Worm (Caenorhabditis elegans) whole organism, L4 larva: ENCODE results near the gene pqn-73.

Experiments
- F49E8.2 ChIP-seq: sonication (generic microtip); optimal IDR thresholded peaks from 2 replicates; lab custom pipeline; 2016; ENCODE audit warnings: missing compliant biosample characterization, mild to moderate bottlenecking, missing genetic modification characterization, borderline replicate concordance
- R02D3.7 ChIP-seq: fragments of 150-350 bp; sonication (generic microtip); optimal IDR thresholded peaks from 3 replicates; lab custom pipeline; 2014; ENCODE audit warnings: missing biosample characterization, missing genetic modification characterization
- T20F7.1 ChIP-seq: fragments of 200-800 bp; sonication (Bioruptor generic); optimal IDR thresholded peaks from 2 replicates; lab custom pipeline; 2018; ENCODE audit warnings: mild to moderate bottlenecking, missing genetic modification characterization, missing compliant biosample characterization
- Y105C5A.15 ChIP-seq: fragments of 200-800 bp; sonication (Bioruptor generic); IDR thresholded peaks from 2 replicates; pipeline ENCODE4 v1.3.6; 2022; ENCODE audit warnings: missing genetic modification characterization, missing compliant biosample characterization
- Y48G9A.11 ChIP-seq: fragments of 200-800 bp; sonication (Bioruptor generic); IDR thresholded peaks from 2 replicates; pipeline ENCODE4 v1.3.6; 2022; ENCODE audit warnings: missing genetic modification reagents, missing genetic modification characterization, missing compliant biosample characterization
- Y5F2A.4 ChIP-seq: fragments of 200-800 bp; sonication (Bioruptor generic); optimal IDR thresholded peaks from 2 replicates; lab custom pipeline; 2018; ENCODE audit warnings: mild to moderate bottlenecking, missing genetic modification characterization, missing compliant biosample characterization
- ama-1 ChIP-seq: fragments of 150-350 bp; optimal IDR thresholded peaks from 2 replicates; lab custom pipeline; 2014; ENCODE audit warnings: inconsistent platforms, mixed read lengths
- ceh-28 ChIP-seq: fragments of 150-350 bp; optimal IDR thresholded peaks from 2 replicates; lab custom pipeline; 2014; ENCODE audit warnings: missing biosample characterization, missing genetic modification reagents, missing genetic modification characterization
- ceh-32 ChIP-seq: sonication (generic microtip); optimal IDR thresholded peaks from 2 replicates; lab custom pipeline; 2016; ENCODE audit warnings: mild to moderate bottlenecking, missing genetic modification characterization, missing compliant biosample characterization; ENCODE audit not compliant: poor library complexity
- ces-1 ChIP-seq: fragments of 150-350 bp; sonication (generic microtip); optimal IDR thresholded peaks from 4 replicates; lab custom pipeline; 2014; ENCODE audit warnings: missing biosample characterization, missing genetic modification reagents, missing genetic modification characterization
- cey-2 ChIP-seq: sonication (generic microtip); optimal IDR thresholded peaks from 3 replicates; lab custom pipeline; 2017; ENCODE audit warnings: missing genetic modification characterization, mild to moderate bottlenecking, missing compliant biosample characterization, antibody characterized with exemption, borderline replicate concordance; ENCODE audit not compliant: insufficient read depth
- daf-16 ChIP-seq, 3 experiments: sonication (generic microtip); optimal IDR thresholded peaks; 2 replicates each; lab custom pipeline; 2016 to 2017; ENCODE audit warnings: missing genetic modification characterization in 3 of 3, missing genetic modification reagents in 3 of 3, mild to moderate bottlenecking in 2 of 3, missing compliant biosample characterization in 2 of 3, missing biosample characterization in 1 of 3, moderate library complexity in 1 of 3
- daf-8 ChIP-seq: fragments of 200-800 bp; sonication (Bioruptor generic); IDR thresholded peaks from 2 replicates; pipeline ENCODE4 v1.3.6; 2022; ENCODE audit warnings: missing genetic modification characterization, missing compliant biosample characterization
- duxl-1 ChIP-seq: sonication (generic microtip); optimal IDR thresholded peaks from 2 replicates; lab custom pipeline; 2016; ENCODE audit warnings: mild to moderate bottlenecking, missing genetic modification characterization, moderate library complexity, missing compliant biosample characterization; ENCODE audit not compliant: poor library complexity
- fkh-10 ChIP-seq: fragments of 150-350 bp; optimal IDR thresholded peaks from 2 replicates; lab custom pipeline; 2014; ENCODE audit warnings: missing biosample characterization, missing genetic modification reagents, missing genetic modification characterization
- hif-1 ChIP-seq, 2 experiments: sonication (generic microtip); optimal IDR thresholded peaks; 2 replicates each; lab custom pipeline; 2016 to 2017; ENCODE audit warnings: missing compliant biosample characterization in 2 of 2, missing genetic modification characterization in 2 of 2, missing genetic modification reagents in 2 of 2, missing genotype in 2 of 2, mild to moderate bottlenecking in 1 of 2
- hlh-11 ChIP-seq: fragments of 200-800 bp; sonication (Bioruptor generic); optimal IDR thresholded peaks from 2 replicates; lab custom pipeline; 2018; ENCODE audit warnings: mild to moderate bottlenecking, missing genetic modification characterization, missing compliant biosample characterization
- hmg-1.1 ChIP-seq: fragments of 200-800 bp; sonication (Bioruptor generic); IDR thresholded peaks from 2 replicates; pipeline ENCODE4 v1.3.6; 2022; ENCODE audit warnings: missing genetic modification reagents, missing genetic modification characterization, missing compliant biosample characterization
- lin-29 ChIP-seq: fragments of 200-800 bp; sonication (Bioruptor generic); IDR thresholded peaks from 2 replicates; pipeline ENCODE4 v1.3.6; 2022; ENCODE audit warnings: missing genetic modification reagents, missing genetic modification characterization, missing compliant biosample characterization
- lin-38 ChIP-seq: fragments of 200-800 bp; sonication (Bioruptor generic); IDR thresholded peaks from 2 replicates; pipeline ENCODE4 v1.3.6; 2022; ENCODE audit warnings: missing genetic modification reagents, missing genetic modification characterization, missing compliant biosample characterization
- lir-3 ChIP-seq: sonication (generic microtip); optimal IDR thresholded peaks from 2 replicates; lab custom pipeline; 2016; ENCODE audit warnings: mild to moderate bottlenecking, missing genetic modification characterization, missing compliant biosample characterization
- mdl-1 ChIP-seq, 2 experiments: fragments of 150-350 bp in 1 of 2; sonication (generic microtip) in 1 of 2; optimal IDR thresholded peaks; 2 replicates each; lab custom pipeline; 2014 to 2017; ENCODE audit warnings: missing biosample characterization in 2 of 2, missing genetic modification characterization in 2 of 2
- mes-2 ChIP-seq: sonication (generic microtip); optimal IDR thresholded peaks from 2 replicates; lab custom pipeline; 2016; ENCODE audit warnings: missing genotype, mild to moderate bottlenecking, missing genetic modification characterization, missing compliant biosample characterization; ENCODE audit not compliant: poor library complexity, severe bottlenecking
- mxl-3 ChIP-seq: fragments of 200-800 bp; sonication (Bioruptor generic); optimal IDR thresholded peaks from 2 replicates; lab custom pipeline; 2018; ENCODE audit warnings: mild to moderate bottlenecking, missing genetic modification characterization, missing compliant biosample characterization
- nhr-10 ChIP-seq: fragments of 150-350 bp; optimal IDR thresholded peaks from 2 replicates; lab custom pipeline; 2014; ENCODE audit warnings: missing biosample characterization, missing genetic modification characterization
- nhr-111 ChIP-seq: fragments of 200-800 bp; sonication (Bioruptor generic); optimal IDR thresholded peaks from 2 replicates; lab custom pipeline; 2018; ENCODE audit warnings: mild to moderate bottlenecking, missing genetic modification characterization, missing compliant biosample characterization
- nhr-25 ChIP-seq: sonication (generic microtip); optimal IDR thresholded peaks from 2 replicates; lab custom pipeline; 2017; ENCODE audit warnings: missing genetic modification characterization, mild to moderate bottlenecking, missing compliant biosample characterization, antibody characterized with exemption, moderate library complexity, borderline replicate concordance; ENCODE audit not compliant: insufficient read depth
- nhr-48 ChIP-seq: sonication (generic microtip); optimal IDR thresholded peaks from 2 replicates; lab custom pipeline; 2016; ENCODE audit warnings: mild to moderate bottlenecking, missing genetic modification characterization, missing compliant biosample characterization
- php-3 ChIP-seq: fragments of 200-800 bp; sonication (Bioruptor generic); IDR thresholded peaks from 2 replicates; pipeline ENCODE4 v1.3.6; 2022; ENCODE audit warnings: missing genetic modification reagents, missing genetic modification characterization, missing compliant biosample characterization
- rbr-2 ChIP-seq: sonication (generic microtip); optimal IDR thresholded peaks from 2 replicates; lab custom pipeline; 2016; ENCODE audit warnings: missing genotype, missing genetic modification characterization, missing compliant biosample characterization
- sdz-12 ChIP-seq: fragments of 200-800 bp; sonication (Bioruptor generic); optimal IDR thresholded peaks from 2 replicates; lab custom pipeline; 2018; ENCODE audit warnings: mild to moderate bottlenecking, missing genetic modification characterization, missing compliant biosample characterization
- skn-1 ChIP-seq: fragments of 150-350 bp; optimal IDR thresholded peaks from 2 replicates; lab custom pipeline; 2014; ENCODE audit warnings: missing biosample characterization, missing genetic modification characterization
- tra-1 ChIP-seq: fragments of 200-800 bp; sonication (Bioruptor generic); IDR thresholded peaks from 2 replicates; pipeline ENCODE4 v1.3.6; 2022; ENCODE audit warnings: missing genetic modification reagents, missing genetic modification characterization, missing compliant biosample characterization
- unc-130 ChIP-seq: sonication (generic microtip); optimal IDR thresholded peaks from 2 replicates; lab custom pipeline; 2016; ENCODE audit warnings: missing genetic modification reagents, missing genetic modification characterization, missing compliant biosample characterization
- vab-7 ChIP-seq: fragments of 200-800 bp; sonication (Bioruptor generic); IDR thresholded peaks from 2 replicates; pipeline ENCODE4 v1.3.6; 2022; ENCODE audit warnings: missing genetic modification reagents, missing genetic modification characterization, missing compliant biosample characterization
- zag-1 ChIP-seq: fragments of 150-350 bp; optimal IDR thresholded peaks from 2 replicates; lab custom pipeline; 2014; ENCODE audit warnings: missing biosample characterization, missing genetic modification characterization
- zfp-3 ChIP-seq: fragments of 200-800 bp; sonication (Bioruptor generic); conservative IDR thresholded peaks from 2 replicates; pipeline ENCODE4 v1.3.6; 2022; ENCODE audit warnings: missing genetic modification reagents, missing genetic modification characterization, missing compliant biosample characterization
- ztf-11 ChIP-seq: fragments of 150-350 bp; optimal IDR thresholded peaks from 2 replicates; lab custom pipeline; 2014; ENCODE audit warnings: missing biosample characterization, missing genetic modification characterization

pqn-73 gene

DNA sequence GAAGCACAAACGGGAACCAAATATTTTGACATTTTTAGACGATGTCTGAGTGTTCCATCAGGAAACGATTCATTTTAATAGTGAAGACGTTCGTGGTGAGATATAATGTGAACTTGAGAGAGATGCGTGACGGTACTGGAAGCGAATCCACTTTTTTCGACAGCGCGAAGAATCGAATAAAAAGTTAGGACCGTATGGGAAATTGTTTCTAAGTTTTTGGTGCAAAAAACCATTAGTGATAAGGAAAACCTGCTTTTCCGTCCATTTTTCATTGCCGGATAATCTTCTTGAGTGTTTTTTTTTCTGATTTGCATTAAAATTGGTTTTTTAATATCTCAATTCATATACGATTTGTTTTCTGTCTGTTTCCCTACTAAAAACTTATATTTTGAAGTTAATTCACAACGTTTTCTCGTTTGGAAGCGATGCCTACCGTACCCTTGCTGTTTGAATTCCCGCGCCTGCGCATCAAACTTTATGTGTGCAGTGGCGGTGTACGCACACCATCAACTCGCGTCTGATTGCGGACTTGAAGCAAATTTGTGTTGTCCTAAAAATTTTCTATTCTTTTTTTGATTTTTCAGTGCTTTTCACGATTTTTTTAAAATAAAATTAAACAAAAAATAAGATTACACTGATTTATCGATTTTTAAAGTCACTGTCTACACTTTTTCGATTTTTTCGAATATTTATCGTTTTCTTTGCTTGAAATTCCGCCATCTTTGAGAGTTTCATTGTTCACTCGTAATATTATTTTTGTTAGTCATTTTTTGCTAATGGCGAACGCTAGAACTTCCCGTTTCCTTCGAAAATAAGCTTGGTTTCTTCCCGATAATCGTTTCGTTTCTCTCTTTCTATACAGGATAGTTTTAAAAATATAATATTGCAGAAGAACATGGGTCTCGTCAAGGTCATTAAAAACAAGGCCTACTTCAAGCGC lies 28.8 kb downstream of the pqn-73 start, which contains the start of the genes col-38 and rpl-5 (continued):
- TF ChIP-seq hmg-1.1 (GFP tag; lab: Robert Waterston, UW) (peak; percentile 79), sdz-12 (GFP tag; lab: Kevin White, UChicago) (no peak), nhr-48 (tag; lab: Kevin White, UChicago) (peak; percentile 55), daf-8 (no peak), php-3 (GFP tag; lab: Robert Waterston, UW) (0 out of 2 replicates have a peak, but pooled peaks have one; percentile 62), vab-7 (GFP tag; lab: Robert Waterston, UW) (no peak), ceh-28 (no peak), R02D3.7 (tag; lab: Kevin White, UChicago) (no peak), ztf-11 (tag; lab: Kevin White, UChicago) (no peak), zfp-3 (GFP tag; lab: Robert Waterston, UW) (0 out of 2 replicates have a peak, but pooled peaks have one; percentile 65), daf-16 (GFP tag; optimal IDR thresholded peaks at IDR 0.05; lab: Kevin White, UChicago) (no peak), daf-16 (tag; optimal IDR thresholded peaks at IDR 0.05; lab: Kevin White, UChicago) (peak; percentile 79), lin-38 (GFP tag; lab: Robert Waterston, UW) (peak; percentile 91), duxl-1 (peak; percentile 53), Y105C5A.15 (GFP tag; lab: Robert Waterston, UW) (no peak), zag-1 (tag; lab: Kevin White, UChicago) (no peak), mes-2 (tag; lab: Kevin White, UChicago) (peak; percentile 92), skn-1 (no peak), hlh-11 (peak; percentile 82), cey-2 (tag; lab: Kevin White, UChicago) (no peak), ces-1 (GFP tag; lab: Kevin White, UChicago) (no peak), mxl-3 (peak; percentile 67), Y5F2A.4 (GFP tag; lab: Kevin White, UChicago) (no peak), unc-130 (peak; percentile 17), lir-3 (no peak), hif-1 (tag; optimal IDR thresholded peaks at IDR 0.05; lab: Kevin White, UChicago) (peak in 1 of 2 experiments; percentile 78), Y48G9A.11 (GFP tag; lab: Robert Waterston, UW) (no peak), rbr-2 (tag; lab: Kevin White, UChicago) (peak; percentile 87), mdl-1 (tag; optimal IDR thresholded peaks at IDR 0.05; lab: Kevin White, UChicago) (peak in 1 of 2 experiments; percentile 19), ceh-32 (tag; lab: Kevin White, UChicago) (no peak), fkh-10 (peak; percentile 90), ama-1 (lab: Kevin White, UChicago) (peak; percentile 65), lin-29 (GFP tag; lab: Robert Waterston, UW) (no peak), nhr-111 (GFP tag; lab: Kevin White, UChicago) (no peak), F49E8.2 (tag; lab: Kevin White, UChicago) (no peak), nhr-25 (peak; percentile 34), T20F7.1 (GFP tag; lab: Kevin White, UChicago) (no peak)

DNA sequence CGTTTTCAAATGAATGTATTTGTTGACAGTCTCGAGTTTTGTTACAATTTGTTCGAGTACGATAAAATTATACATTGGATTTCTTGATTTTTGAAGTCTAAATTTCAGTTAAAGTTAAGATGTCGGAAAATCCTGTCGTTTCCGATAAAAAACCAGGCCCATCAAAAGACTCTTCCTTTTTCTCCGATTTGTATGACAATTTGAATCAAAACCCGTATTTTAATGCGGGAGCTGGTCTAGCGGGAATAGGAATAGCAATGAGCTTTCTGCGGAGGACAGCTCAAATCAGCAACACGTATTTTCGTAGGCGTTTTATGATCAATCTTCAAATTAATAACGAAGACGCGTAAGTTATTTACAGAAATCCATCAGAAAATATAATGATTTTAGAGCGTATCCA lies 30.5 kb downstream of the pqn-73 start, which contains the start of gene bcs-1:
Gene bcs-1, plus strand, starts transcription at position 109 of the 400 bp plus-strand sequence.
- TF ChIP-seq Y48G9A.11 (GFP tag; lab: Robert Waterston, UW) = 0 out of 2 replicates have a peak, but pooled peaks have one; percentile 7
- TF ChIP-seq F49E8.2 (tag; lab: Kevin White, UChicago) = peak; percentile 39
- TF ChIP-seq lin-38 (GFP tag; lab: Robert Waterston, UW) = peak; percentile 49; the same call in 1 of the 2 replicates
- TF ChIP-seq daf-16 (GFP tag; optimal IDR thresholded peaks at IDR 0.05; lab: Kevin White, UChicago) = no peak
- TF ChIP-seq daf-16 (tag; optimal IDR thresholded peaks at IDR 0.05; lab: Kevin White, UChicago) = peak; percentile 14
- TF ChIP-seq nhr-10 = no peak
- no peak for TF ChIP-seq ztf-11 (tag; lab: Kevin White, UChicago)
- TF ChIP-seq tra-1 = 0 out of 2 replicates have a peak, but pooled peaks have one; percentile 14
- TF ChIP-seq, all 104 proteins: peak for 5
